Worm (Caenorhabditis elegans) whole organism, midembryonic: Measurements from ENCODE around the gene srx-43.

ENCODE experiments used
- T22C8.4 ChIP-seq: fragments of 200-800 bp; sonication (Bioruptor generic); IDR thresholded peaks from 2 replicates; pipeline ENCODE4 v1.3.6; 2022; ENCODE audit warnings: missing genetic modification characterization, missing compliant biosample characterization
- cog-1 ChIP-seq: sonication (generic microtip); optimal IDR thresholded peaks from 2 replicates; lab custom pipeline; 2016; ENCODE audit warnings: missing genetic modification characterization, missing compliant biosample characterization
- flt-1 ChIP-seq: fragments of 200-800 bp; sonication (Bioruptor generic); IDR thresholded peaks from 2 replicates; pipeline ENCODE4 v1.3.6; 2022; ENCODE audit warnings: missing genetic modification characterization, missing compliant biosample characterization
- klf-2 ChIP-seq: fragments of 200-800 bp; sonication (Bioruptor generic); conservative IDR thresholded peaks from 2 replicates; pipeline ENCODE4 v1.3.6; 2022; ENCODE audit warnings: missing genetic modification reagents, missing genetic modification characterization, missing compliant biosample characterization
- med-1 ChIP-seq: sonication (generic microtip); optimal IDR thresholded peaks from 2 replicates; lab custom pipeline; 2017; ENCODE audit warnings: missing genetic modification characterization, mild to moderate bottlenecking, missing compliant biosample characterization, antibody characterized with exemption, missing genetic modification reagents; ENCODE audit not compliant: insufficient read depth
- ref-1 ChIP-seq: fragments of 200-800 bp; sonication (Bioruptor generic); conservative IDR thresholded peaks from 2 replicates; pipeline ENCODE4 v1.3.6; 2022; ENCODE audit warnings: missing genetic modification reagents, missing genetic modification characterization, missing compliant biosample characterization
- tab-1 ChIP-seq: fragments of 200-800 bp; sonication (Bioruptor generic); IDR thresholded peaks from 2 replicates; pipeline ENCODE4 v1.3.6; 2022; ENCODE audit warnings: missing genetic modification characterization, missing compliant biosample characterization
- ztf-23 ChIP-seq: fragments of 200-800 bp; sonication (Bioruptor generic); IDR thresholded peaks from 2 replicates; pipeline ENCODE4 v1.3.6; 2022; ENCODE audit warnings: missing genetic modification reagents, missing genetic modification characterization, missing compliant biosample characterization
- ztf-29 ChIP-seq: fragments of 200-800 bp; sonication (Bioruptor generic); IDR thresholded peaks from 2 replicates; pipeline ENCODE4 v1.3.6; 2022; ENCODE audit warnings: missing genetic modification reagents, missing genetic modification characterization, missing compliant biosample characterization

Gene srx-43

DNA sequence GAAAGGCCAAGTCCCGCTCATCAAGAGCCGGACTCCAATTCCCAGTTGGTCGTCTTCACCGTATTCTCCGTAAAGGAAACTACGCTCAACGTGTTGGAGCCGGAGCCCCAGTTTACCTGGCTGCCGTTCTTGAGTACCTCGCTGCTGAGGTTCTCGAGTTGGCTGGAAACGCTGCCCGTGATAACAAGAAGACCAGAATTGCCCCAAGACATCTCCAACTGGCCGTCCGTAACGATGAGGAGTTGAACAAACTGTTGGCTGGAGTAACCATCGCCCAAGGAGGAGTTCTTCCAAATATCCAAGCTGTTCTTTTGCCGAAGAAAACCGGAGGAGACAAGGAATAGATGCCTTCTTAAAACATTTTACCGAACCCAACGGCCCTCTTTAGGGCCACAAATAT lies 23.1 kb downstream of the srx-43 start:
- TF ChIP-seq flt-1: peak; percentile 25

DNA sequence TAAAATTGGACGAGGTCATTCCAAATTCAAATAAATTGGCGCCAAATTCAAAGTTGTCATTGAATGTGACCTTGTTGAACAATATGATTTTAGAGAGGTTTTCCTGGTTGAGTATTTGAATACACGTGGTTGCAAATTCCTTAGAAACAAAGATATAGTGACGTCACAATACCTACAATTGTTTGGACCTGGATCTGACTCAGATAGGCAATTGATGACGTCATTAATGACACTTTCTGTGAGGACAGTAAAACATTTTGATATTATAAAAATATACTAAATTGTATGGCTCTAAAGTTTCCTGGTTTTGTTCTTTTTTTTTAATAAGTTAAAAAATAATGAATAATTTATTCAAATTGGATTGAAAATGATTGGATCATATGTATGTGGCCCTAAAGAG lies 23.6 kb downstream of the srx-43 start:
- TF ChIP-seq T22C8.4 (GFP tag; lab: Robert Waterston, UW) (no peak), tab-1 (GFP tag; lab: Robert Waterston, UW) (no peak), med-1 (GFP tag; lab: Kevin White, UChicago) (no peak), ztf-23 (no peak), klf-2 (no peak), flt-1 (no peak), ref-1 (no peak), ztf-29 (GFP tag; lab: Robert Waterston, UW) (no peak), cog-1 (tag; lab: Kevin White, UChicago) (no peak)

DNA sequence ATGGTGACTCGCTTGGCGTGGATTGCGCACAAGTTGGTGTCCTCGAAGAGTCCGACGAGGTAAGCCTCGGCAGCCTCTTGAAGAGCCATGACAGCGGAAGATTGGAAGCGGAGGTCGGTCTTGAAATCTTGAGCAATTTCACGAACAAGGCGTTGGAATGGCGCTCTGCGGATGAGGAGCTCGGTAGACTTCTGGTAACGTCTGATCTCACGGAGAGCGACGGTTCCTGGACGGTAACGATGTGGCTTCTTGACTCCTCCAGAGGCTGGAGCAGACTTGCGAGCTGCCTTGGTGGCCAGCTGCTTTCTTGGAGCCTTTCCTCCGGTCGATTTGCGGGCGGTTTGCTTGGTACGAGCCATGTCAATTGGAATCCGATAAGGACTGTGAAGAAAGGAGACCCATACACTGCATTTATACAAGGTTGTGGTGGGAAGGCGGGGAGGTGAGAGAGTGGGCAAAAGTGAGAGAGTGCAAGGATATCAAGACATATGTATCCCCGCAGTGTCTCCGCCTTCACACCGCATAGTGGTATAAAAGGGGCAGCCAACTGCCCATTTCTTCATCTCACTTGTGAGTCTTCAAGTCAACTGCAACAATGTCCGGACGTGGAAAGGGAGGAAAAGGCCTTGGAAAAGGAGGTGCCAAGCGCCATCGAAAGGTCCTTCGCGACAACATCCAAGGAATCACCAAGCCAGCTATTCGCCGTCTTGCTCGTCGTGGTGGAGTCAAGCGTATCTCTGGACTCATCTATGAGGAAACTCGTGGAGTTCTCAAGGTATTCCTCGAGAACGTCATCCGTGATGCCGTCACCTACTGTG lies 24.4 kb downstream of the srx-43 start, which contains the start of the genes his-2 and his-1:
his-2 (minus strand) TSS at position 359 of the 818 bp plus-strand sequence.
his-1 (plus strand) TSS at position 596 of the 818 bp plus-strand sequence.
- TF ChIP-seq ztf-23: 0 out of 2 replicates have a peak, but pooled peaks have one; percentile 35
- 0 out of 2 replicates have a peak, but pooled peaks have one; percentile 3 for TF ChIP-seq klf-2
- TF ChIP-seq flt-1: peak; percentile 81

DNA sequence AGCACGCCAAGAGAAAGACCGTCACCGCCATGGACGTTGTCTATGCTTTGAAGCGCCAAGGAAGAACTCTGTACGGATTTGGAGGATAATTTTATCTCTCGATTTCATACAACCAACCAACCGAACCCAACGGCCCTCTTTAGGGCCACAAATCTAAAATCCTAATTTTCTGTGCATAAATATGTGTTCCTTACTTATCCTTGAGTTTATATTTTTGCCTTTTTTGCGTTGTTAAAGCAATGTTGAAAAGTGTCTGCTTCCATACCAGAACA lies 24.9 kb downstream of the srx-43 start:
- TF ChIP-seq med-1 (GFP tag; lab: Kevin White, UChicago) (no peak), T22C8.4 (GFP tag; lab: Robert Waterston, UW) (no peak), ztf-23 (no peak), ref-1 (no peak), flt-1 (no peak; the same call in 1 of the 2 replicates), klf-2 (no peak), tab-1 (GFP tag; lab: Robert Waterston, UW) (no peak), ztf-29 (GFP tag; lab: Robert Waterston, UW) (no peak), cog-1 (tag; lab: Kevin White, UChicago) (no peak)

DNA sequence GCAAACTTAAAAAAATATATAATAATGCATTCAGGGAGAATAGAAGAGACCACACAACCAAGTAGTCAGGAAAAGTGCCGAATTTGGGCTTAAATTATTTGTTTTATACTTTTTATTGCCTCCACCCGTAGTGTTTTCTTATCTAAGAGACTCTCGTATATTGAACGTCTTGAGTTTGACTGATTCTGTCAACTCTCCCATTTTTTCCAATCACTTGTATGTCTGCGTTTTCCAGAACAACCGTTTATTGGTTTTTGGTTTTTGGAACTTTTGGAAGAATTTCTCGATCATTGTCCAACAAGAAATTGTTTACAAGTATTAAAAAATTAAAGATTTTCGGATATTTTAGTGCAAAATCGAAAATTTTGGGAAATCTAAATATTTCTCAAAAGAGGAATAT lies 25.9 kb downstream of the srx-43 start:
- TF ChIP-seq cog-1 (tag; lab: Kevin White, UChicago) (no peak), klf-2 (no peak), med-1 (GFP tag; lab: Kevin White, UChicago) (no peak), ztf-29 (GFP tag; lab: Robert Waterston, UW) (no peak), T22C8.4 (GFP tag; lab: Robert Waterston, UW) (no peak), ztf-23 (no peak), ref-1 (no peak), flt-1 (no peak), tab-1 (GFP tag; lab: Robert Waterston, UW) (no peak)

DNA sequence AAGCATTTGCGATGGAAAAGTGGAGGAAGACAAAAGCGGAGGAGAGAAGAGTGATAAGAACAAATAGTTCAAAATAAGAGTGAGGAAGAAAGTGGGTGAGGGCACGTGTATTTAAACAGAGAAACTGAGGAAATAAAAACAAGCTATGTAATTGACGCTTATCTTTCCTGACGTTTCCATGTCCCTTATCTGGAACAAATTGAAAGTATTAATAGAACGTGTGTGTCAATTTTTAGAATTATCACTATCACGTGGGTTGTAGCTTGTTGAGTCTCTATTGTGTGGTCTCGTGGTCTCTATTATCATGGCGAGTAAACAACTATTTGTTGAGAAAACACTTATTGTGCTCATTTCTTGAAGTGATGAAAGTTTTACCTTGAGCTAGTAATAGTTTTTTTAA lies 28.1 kb downstream of the srx-43 start, which contains the start of gene T10C6.15:
T10C6.15 (minus strand) TSS at position 104 of the 400 bp plus-strand sequence.
- no peak for TF ChIP-seq T22C8.4 (GFP tag; lab: Robert Waterston, UW)
- no peak for TF ChIP-seq flt-1
- TF ChIP-seq ztf-23: no peak
- no peak for TF ChIP-seq ztf-29 (GFP tag; lab: Robert Waterston, UW)
- no peak for TF ChIP-seq tab-1 (GFP tag; lab: Robert Waterston, UW)
- no peak for TF ChIP-seq klf-2
- no peak for TF ChIP-seq med-1 (GFP tag; lab: Kevin White, UChicago)
- no peak for TF ChIP-seq cog-1 (tag; lab: Kevin White, UChicago)
- no peak for TF ChIP-seq ref-1

DNA sequence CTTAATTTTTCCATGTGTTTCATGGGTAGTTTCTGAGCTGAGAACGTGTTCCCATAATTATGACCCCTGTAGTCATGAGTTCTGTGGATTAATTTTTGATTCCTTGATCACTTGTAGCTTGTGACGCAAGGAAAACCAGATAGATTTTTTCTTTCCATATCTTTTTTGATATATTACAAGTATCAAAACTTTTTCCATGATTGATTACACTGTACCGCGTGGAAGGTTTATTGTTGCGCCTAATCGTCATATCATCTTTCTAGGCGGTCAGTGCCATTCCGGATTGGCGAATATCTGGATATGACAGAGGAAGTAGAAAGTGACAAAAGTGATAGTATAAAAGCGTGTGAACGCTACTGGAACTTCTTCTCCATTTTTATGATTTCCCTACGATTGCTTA lies 28.8 kb downstream of the srx-43 start, which contains the start of gene ZK285.2:
ZK285.2 (plus strand) TSS at position 301 of the 400 bp plus-strand sequence.
- no peak for TF ChIP-seq ref-1
- TF ChIP-seq ztf-29 (GFP tag; lab: Robert Waterston, UW): no peak
- no peak for TF ChIP-seq T22C8.4 (GFP tag; lab: Robert Waterston, UW)

DNA sequence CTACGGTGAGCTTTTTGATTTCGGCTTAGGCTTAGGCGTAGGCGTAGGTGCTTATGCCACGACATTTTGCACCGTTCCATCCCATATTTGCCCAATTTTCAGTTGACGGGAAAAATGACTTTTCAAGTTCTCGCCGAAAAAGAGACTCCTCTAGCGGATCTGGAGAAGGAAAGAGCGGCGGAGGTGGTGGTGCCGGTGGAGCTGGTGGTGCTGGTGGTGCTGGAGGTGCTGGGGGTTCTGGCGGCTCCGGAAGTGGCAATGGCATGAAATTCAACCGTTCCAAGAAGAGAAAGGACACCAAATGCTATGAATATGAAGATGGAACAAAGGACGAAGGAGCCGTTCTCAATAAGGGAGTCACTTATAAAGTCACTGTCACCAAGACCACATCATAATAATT lies 29.3 kb downstream of the srx-43 start:
- TF ChIP-seq flt-1 (no peak), ref-1 (no peak), T22C8.4 (GFP tag; lab: Robert Waterston, UW) (no peak), tab-1 (GFP tag; lab: Robert Waterston, UW) (no peak), ztf-29 (GFP tag; lab: Robert Waterston, UW) (no peak)

DNA sequence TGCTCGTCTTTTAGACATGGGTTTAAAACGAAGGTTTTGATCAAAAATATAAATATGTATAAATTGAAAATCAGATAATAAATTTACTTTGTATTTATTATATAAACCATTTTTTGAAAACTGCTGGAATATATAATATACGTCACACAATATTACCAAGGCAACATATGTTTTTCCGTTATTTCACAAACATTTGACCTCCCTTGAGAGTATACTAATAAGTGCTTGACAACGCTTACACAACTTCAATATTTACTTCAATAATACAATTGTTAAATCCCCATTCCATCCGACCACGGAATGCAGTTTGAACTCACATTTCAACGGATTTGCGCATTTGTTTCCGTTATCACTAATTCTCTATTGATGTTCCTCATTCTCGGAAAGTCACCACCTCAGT lies 29.7 kb downstream of the srx-43 start, which contains the start of gene str-198:
str-198 (plus strand) TSS at position 301 of the 400 bp plus-strand sequence.
- TF ChIP-seq med-1 (GFP tag; lab: Kevin White, UChicago) (no peak), flt-1 (no peak), ref-1 (no peak), tab-1 (GFP tag; lab: Robert Waterston, UW) (no peak), ztf-29 (GFP tag; lab: Robert Waterston, UW) (no peak), cog-1 (tag; lab: Kevin White, UChicago) (no peak)

DNA sequence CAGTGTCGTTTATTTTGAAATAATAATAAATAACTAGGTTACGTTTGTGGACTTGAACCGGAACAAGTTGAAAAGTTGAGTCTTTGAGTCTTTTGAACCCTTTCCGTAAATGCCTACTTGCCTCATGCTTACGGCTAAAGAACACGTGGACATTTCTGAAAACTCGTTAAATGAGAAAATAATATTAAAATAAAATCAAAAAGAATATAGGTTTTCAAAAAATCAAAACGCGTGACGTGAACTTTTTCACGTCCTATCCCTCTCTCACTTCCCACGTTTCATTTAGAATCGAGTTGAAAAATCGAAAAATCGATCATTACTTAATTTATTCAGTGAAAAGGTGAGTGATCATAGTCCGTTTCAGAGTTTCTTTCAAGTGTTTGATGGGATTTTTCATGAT lies 31.4 kb downstream of the srx-43 start, which contains the start of gene best-12:
best-12 (plus strand) TSS at position 301 of the 400 bp plus-strand sequence.
- no peak for TF ChIP-seq ztf-23
- no peak for TF ChIP-seq cog-1 (tag; lab: Kevin White, UChicago)
- no peak for TF ChIP-seq klf-2
- no peak for TF ChIP-seq flt-1
- no peak for TF ChIP-seq ref-1

DNA sequence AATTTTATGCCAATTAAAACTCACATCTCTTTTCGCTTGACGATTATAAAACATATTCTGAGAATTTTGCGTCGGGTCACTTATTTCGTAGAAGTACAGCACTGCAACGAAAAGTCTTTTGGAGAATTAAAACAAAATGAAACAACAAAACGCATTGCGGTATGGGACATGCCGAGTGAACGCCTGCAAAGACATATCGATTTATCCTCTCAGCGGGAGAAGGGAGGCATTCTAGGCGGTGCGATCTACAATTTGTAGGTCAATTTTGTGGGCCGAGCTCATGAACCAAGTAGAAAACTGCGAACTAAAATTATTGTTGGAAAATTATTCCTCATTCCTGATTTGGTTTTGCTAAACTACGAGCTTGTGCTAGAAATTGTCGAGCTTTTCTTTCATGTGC lies 35.6 kb downstream of the srx-43 start, which contains the start of gene F14H3.3:
F14H3.3 (minus strand) TSS at position 101 of the 400 bp plus-strand sequence.
- TF ChIP-seq T22C8.4 (GFP tag; lab: Robert Waterston, UW) (no peak), cog-1 (tag; lab: Kevin White, UChicago) (no peak), ref-1 (no peak)
